Worm (Caenorhabditis elegans) whole organism, midembryonic: Measurements from ENCODE around the gene Y38E10A.28.

ENCODE experiments used
- T22C8.4 ChIP-seq: fragments of 200-800 bp; sonication (Bioruptor generic); IDR thresholded peaks from 2 replicates; pipeline ENCODE4 v1.3.6; 2022; ENCODE audit warnings: missing genetic modification characterization, missing compliant biosample characterization
- cog-1 ChIP-seq: sonication (generic microtip); optimal IDR thresholded peaks from 2 replicates; lab custom pipeline; 2016; ENCODE audit warnings: missing genetic modification characterization, missing compliant biosample characterization
- flt-1 ChIP-seq: fragments of 200-800 bp; sonication (Bioruptor generic); IDR thresholded peaks from 2 replicates; pipeline ENCODE4 v1.3.6; 2022; ENCODE audit warnings: missing genetic modification characterization, missing compliant biosample characterization
- klf-2 ChIP-seq: fragments of 200-800 bp; sonication (Bioruptor generic); conservative IDR thresholded peaks from 2 replicates; pipeline ENCODE4 v1.3.6; 2022; ENCODE audit warnings: missing genetic modification reagents, missing genetic modification characterization, missing compliant biosample characterization
- med-1 ChIP-seq: sonication (generic microtip); optimal IDR thresholded peaks from 2 replicates; lab custom pipeline; 2017; ENCODE audit warnings: missing genetic modification characterization, mild to moderate bottlenecking, missing compliant biosample characterization, antibody characterized with exemption, missing genetic modification reagents; ENCODE audit not compliant: insufficient read depth
- ref-1 ChIP-seq: fragments of 200-800 bp; sonication (Bioruptor generic); conservative IDR thresholded peaks from 2 replicates; pipeline ENCODE4 v1.3.6; 2022; ENCODE audit warnings: missing genetic modification reagents, missing genetic modification characterization, missing compliant biosample characterization
- ztf-23 ChIP-seq: fragments of 200-800 bp; sonication (Bioruptor generic); IDR thresholded peaks from 2 replicates; pipeline ENCODE4 v1.3.6; 2022; ENCODE audit warnings: missing genetic modification reagents, missing genetic modification characterization, missing compliant biosample characterization

DNA sequence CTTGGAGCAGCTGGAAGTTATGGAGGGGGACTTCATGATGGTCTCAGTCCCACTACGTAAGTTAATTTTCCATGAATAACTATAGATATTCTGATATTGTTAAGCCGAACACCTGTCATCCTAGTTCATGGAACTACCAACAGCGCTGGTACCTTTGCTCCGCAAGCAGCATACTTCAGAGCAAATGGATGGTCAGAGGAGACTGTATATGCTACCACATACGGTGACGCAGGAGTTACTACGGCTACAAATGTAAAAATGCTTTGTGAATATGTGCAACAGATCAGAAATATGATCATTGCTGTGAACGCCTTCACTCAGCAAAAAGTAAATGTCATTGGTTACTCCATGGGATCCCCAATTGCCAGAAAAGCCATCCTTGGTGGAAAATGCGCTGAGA, 23.4 kb upstream of the Y38E10A.28 start:
- no peak for TF ChIP-seq T22C8.4 (GFP tag; lab: Robert Waterston, UW)
- no peak for TF ChIP-seq med-1 (GFP tag; lab: Kevin White, UChicago)
- TF ChIP-seq ref-1 (GFP tag; lab: Robert Waterston, UW), result no peak
- TF ChIP-seq ztf-23 (GFP tag; lab: Robert Waterston, UW), result no peak
- TF ChIP-seq klf-2 (GFP tag; lab: Robert Waterston, UW), result no peak
- TF ChIP-seq flt-1 (GFP tag; lab: Robert Waterston, UW), result no peak
- TF ChIP-seq cog-1 (tag; lab: Kevin White, UChicago), result no peak
